Worm (Caenorhabditis elegans): ENCODE measurements around the gene sdz-33.

sdz-33 gene

ce11 chrIII:11870009-11870408 lies 37.3 kb upstream of the sdz-33 start:
- TF ChIP-seq alr-1 (tag; optimal IDR thresholded peaks at IDR 0.05) (no peak), Y55F3AM.14 (GFP tag; optimal IDR thresholded peaks at IDR 0.05) (peak; percentile 53), aly-2 (tag; optimal IDR thresholded peaks at IDR 0.05) (no peak), lin-11 (tag; optimal IDR thresholded peaks at IDR 0.05) (no peak), sem-4 (tag; optimal IDR thresholded peaks at IDR 0.05) (peak; percentile 94), nhr-237 (tag; optimal IDR thresholded peaks at IDR 0.05) (no peak), sma-9 (GFP tag; optimal IDR thresholded peaks at IDR 0.05) (no peak), sma-9 (tag; optimal IDR thresholded peaks at IDR 0.05) (no peak), mab-5 (tag; optimal IDR thresholded peaks at IDR 0.05) (peak; percentile 62), ama-1 (optimal IDR thresholded peaks at IDR 0.05) (no peak), C34F6.9 (tag; optimal IDR thresholded peaks at IDR 0.05) (peak; percentile 94), lin-13 (GFP tag; optimal IDR thresholded peaks at IDR 0.05) (peak; percentile 92), dmd-4 (tag; optimal IDR thresholded peaks at IDR 0.05) (no peak), lsy-2 (tag; optimal IDR thresholded peaks at IDR 0.05) (peak; percentile 63 to 91), ceh-82 (tag; optimal IDR thresholded peaks at IDR 0.05) (peak; percentile 3), unc-55 (GFP tag; optimal IDR thresholded peaks at IDR 0.05) (peak; percentile 89), lin-39 (tag; optimal IDR thresholded peaks at IDR 0.05) (no peak), unc-39 (tag; optimal IDR thresholded peaks at IDR 0.05) (no peak), unc-62 (GFP tag; optimal IDR thresholded peaks at IDR 0.05) (no peak), nhr-6 (tag; optimal IDR thresholded peaks at IDR 0.05) (peak; percentile 29), nhr-21 (tag; optimal IDR thresholded peaks at IDR 0.05) (peak; percentile 59), ZK546.5 (tag; optimal IDR thresholded peaks at IDR 0.05) (no peak), ceh-16 (tag; optimal IDR thresholded peaks at IDR 0.05) (no peak), nhr-10 (tag; optimal IDR thresholded peaks at IDR 0.05) (peak; percentile 10), blmp-1 (tag; optimal IDR thresholded peaks at IDR 0.05; ENCODE audit: insufficient read depth) (no peak), R02D3.7 (tag; optimal IDR thresholded peaks at IDR 0.05) (no peak), ztf-1 (GFP tag; conservative IDR thresholded peaks at IDR 0.05) (no peak), nhr-25 (tag; optimal IDR thresholded peaks at IDR 0.05) (no peak), crh-2 (tag; optimal IDR thresholded peaks at IDR 0.05) (peak; percentile 93), sma-3 (GFP tag; optimal IDR thresholded peaks at IDR 0.05) (peak; percentile 79), nhr-77 (tag; optimal IDR thresholded peaks at IDR 0.05) (no peak), mdl-1 (tag; optimal IDR thresholded peaks at IDR 0.05) (peak in 1 of 2 experiments; percentile 65), elt-1 (tag; optimal IDR thresholded peaks at IDR 0.05) (no peak), nhr-11 (tag; optimal IDR thresholded peaks at IDR 0.05) (no peak), gmeb-1 (tag; optimal IDR thresholded peaks at IDR 0.05) (peak; percentile 76), nhr-23 (tag; optimal IDR thresholded peaks at IDR 0.05) (no peak), skn-1 (tag; optimal IDR thresholded peaks at IDR 0.05) (peak; percentile 58), egl-27 (tag; optimal IDR thresholded peaks at IDR 0.05) (peak; percentile 77), snpc-4 (tag; optimal IDR thresholded peaks at IDR 0.05) (peak; percentile 89), nhr-12 (tag; optimal IDR thresholded peaks at IDR 0.05) (no peak), elt-3 (tag; optimal IDR thresholded peaks at IDR 0.05) (no peak), fos-1 (tag; optimal IDR thresholded peaks at IDR 0.05) (peak; percentile 83), ztf-4 (tag; optimal IDR thresholded peaks at IDR 0.05) (no peak), F13H6.1 (tag; optimal IDR thresholded peaks at IDR 0.05) (peak; percentile 91), peb-1 (tag; optimal IDR thresholded peaks at IDR 0.05) (no peak), mbf-1 (tag; optimal IDR thresholded peaks at IDR 0.05) (no peak), ztf-11 (tag; optimal IDR thresholded peaks at IDR 0.05) (no peak), nhr-129 (tag; optimal IDR thresholded peaks at IDR 0.05) (peak; percentile 94), zag-1 (tag; optimal IDR thresholded peaks at IDR 0.05) (peak; percentile 67)
